Worm (Caenorhabditis elegans): Measurements from ENCODE around the gene dcap-1.

- TF ChIP-seq ceh-82 (tag; optimal IDR thresholded peaks at IDR 0.05) = no peak
- no peak for TF ChIP-seq unc-62 (GFP tag; optimal IDR thresholded peaks at IDR 0.05)
- no peak for TF ChIP-seq aly-2 (tag; optimal IDR thresholded peaks at IDR 0.05)
- TF ChIP-seq mef-2 (tag; optimal IDR thresholded peaks at IDR 0.05) = no peak
- TF ChIP-seq snpc-4 (tag; optimal IDR thresholded peaks at IDR 0.05) = no peak
- no peak for TF ChIP-seq tlp-1 (tag; optimal IDR thresholded peaks at IDR 0.05)
- TF ChIP-seq pag-3 (tag; optimal IDR thresholded peaks at IDR 0.05; ENCODE audit: borderline replicate concordance, insufficient read depth) = no peak
- TF ChIP-seq pqm-1 (tag; optimal IDR thresholded peaks at IDR 0.05) = no peak
- TF ChIP-seq elt-2 (tag; optimal IDR thresholded peaks at IDR 0.05) = no peak
- TF ChIP-seq egl-27 (tag; optimal IDR thresholded peaks at IDR 0.05) = no peak
- no peak for TF ChIP-seq ztf-11 (tag; optimal IDR thresholded peaks at IDR 0.05)
- no peak for TF ChIP-seq sox-4 (tag; optimal IDR thresholded peaks at IDR 0.05)
- TF ChIP-seq nhr-237 (tag; optimal IDR thresholded peaks at IDR 0.05) = no peak
These were observed 7.6 kb downstream of the dcap-1 start for ce11 chrIV:1046996-1047395.

Measured in whole organism, L1 larva.